Worm (Caenorhabditis elegans) whole organism, late embryonic: ENCODE results near the gene nas-28.

Experiments
- C08G9.2 ChIP-seq: sonication (generic microtip); optimal IDR thresholded peaks from 2 replicates; lab custom pipeline; 2016; ENCODE audit warnings: mild to moderate bottlenecking, missing genetic modification characterization, moderate library complexity, missing compliant biosample characterization
- C38D4.7 ChIP-seq: fragments of 200-800 bp; sonication (Bioruptor generic); optimal IDR thresholded peaks from 2 replicates; lab custom pipeline; 2018; ENCODE audit warnings: mild to moderate bottlenecking, missing genetic modification characterization, moderate library complexity, missing compliant biosample characterization
- ceh-18 ChIP-seq: sonication (generic microtip); optimal IDR thresholded peaks from 2 replicates; lab custom pipeline; 2016; ENCODE audit warnings: missing genetic modification characterization, missing compliant biosample characterization
- ceh-2 ChIP-seq: sonication (generic microtip); optimal IDR thresholded peaks from 2 replicates; lab custom pipeline; 2016; ENCODE audit warnings: missing genotype, missing genetic modification characterization, missing compliant biosample characterization
- ceh-30 ChIP-seq: fragments of 150-350 bp; optimal IDR thresholded peaks from 2 replicates; lab custom pipeline; 2014; ENCODE audit warnings: missing biosample characterization, missing genetic modification characterization
- ceh-31 ChIP-seq: sonication (generic microtip); optimal IDR thresholded peaks from 2 replicates; lab custom pipeline; 2016; ENCODE audit warnings: missing genetic modification characterization, missing compliant biosample characterization
- ceh-34 ChIP-seq: sonication (generic microtip); optimal IDR thresholded peaks from 2 replicates; lab custom pipeline; 2016; ENCODE audit warnings: mild to moderate bottlenecking, missing genetic modification characterization, missing compliant biosample characterization
- ceh-6 ChIP-seq: fragments of 200-800 bp; sonication (Bioruptor generic); optimal IDR thresholded peaks from 2 replicates; lab custom pipeline; 2018; ENCODE audit warnings: mild to moderate bottlenecking, missing genetic modification characterization, missing compliant biosample characterization
- dmd-4 ChIP-seq: sonication (generic microtip); optimal IDR thresholded peaks from 2 replicates; lab custom pipeline; 2016; ENCODE audit warnings: borderline replicate concordance, missing genetic modification characterization, missing compliant biosample characterization
- dve-1 ChIP-seq: sonication (generic microtip); optimal IDR thresholded peaks from 2 replicates; lab custom pipeline; 2017; ENCODE audit warnings: antibody characterized with exemption, mild to moderate bottlenecking, missing genetic modification characterization, missing compliant biosample characterization
- elt-2 ChIP-seq: sonication (generic microtip); optimal IDR thresholded peaks from 2 replicates; lab custom pipeline; 2016; ENCODE audit warnings: missing genetic modification reagents, missing genetic modification characterization, missing compliant biosample characterization
- elt-4 ChIP-seq: sonication (generic microtip); optimal IDR thresholded peaks from 2 replicates; lab custom pipeline; 2016; ENCODE audit warnings: missing genetic modification characterization, missing compliant biosample characterization
- ets-4 ChIP-seq: sonication (generic microtip); optimal IDR thresholded peaks from 2 replicates; lab custom pipeline; 2016; ENCODE audit warnings: missing genetic modification characterization, missing compliant biosample characterization
- eyg-1 ChIP-seq: sonication (generic microtip); optimal IDR thresholded peaks from 2 replicates; lab custom pipeline; 2016; ENCODE audit warnings: missing genotype, missing genetic modification characterization, missing compliant biosample characterization
- fax-1 ChIP-seq: sonication (generic microtip); optimal IDR thresholded peaks from 2 replicates; lab custom pipeline; 2016; ENCODE audit warnings: missing genotype, missing genetic modification characterization, missing compliant biosample characterization
- fkh-10 ChIP-seq: fragments of 150-350 bp; optimal IDR thresholded peaks from 2 replicates; lab custom pipeline; 2014; ENCODE audit warnings: missing biosample characterization, missing genetic modification reagents, missing genetic modification characterization
- fkh-6 ChIP-seq: sonication (generic microtip); optimal IDR thresholded peaks from 2 replicates; lab custom pipeline; 2016; ENCODE audit warnings: missing genetic modification characterization, missing compliant biosample characterization
- hlh-13 ChIP-seq: fragments of 200-800 bp; sonication (Bioruptor generic); optimal IDR thresholded peaks from 2 replicates; lab custom pipeline; 2018; ENCODE audit warnings: mild to moderate bottlenecking, missing genetic modification characterization, missing compliant biosample characterization
- hlh-15 ChIP-seq: sonication (generic microtip); optimal IDR thresholded peaks from 2 replicates; lab custom pipeline; 2016; ENCODE audit warnings: missing genetic modification characterization, missing compliant biosample characterization
- hlh-30 ChIP-seq: sonication (generic microtip); optimal IDR thresholded peaks from 2 replicates; lab custom pipeline; 2017; ENCODE audit warnings: antibody characterized with exemption, missing genetic modification characterization, missing compliant biosample characterization; ENCODE audit not compliant: insufficient read depth
- lin-11 ChIP-seq: fragments of 200-800 bp; sonication (Bioruptor generic); optimal IDR thresholded peaks from 2 replicates; lab custom pipeline; 2018; ENCODE audit warnings: mild to moderate bottlenecking, missing genetic modification characterization, missing compliant biosample characterization
- mec-3 ChIP-seq: sonication (generic microtip); optimal IDR thresholded peaks from 2 replicates; lab custom pipeline; 2016; ENCODE audit warnings: borderline replicate concordance, missing genetic modification characterization, missing compliant biosample characterization
- nfya-1 ChIP-seq: sonication (generic microtip); optimal IDR thresholded peaks from 2 replicates; lab custom pipeline; 2017; ENCODE audit warnings: missing genetic modification characterization, mild to moderate bottlenecking, missing compliant biosample characterization, antibody characterized with exemption, moderate library complexity
- nhr-11 ChIP-seq: fragments of 150-350 bp; optimal IDR thresholded peaks from 2 replicates; lab custom pipeline; 2014; ENCODE audit warnings: missing biosample characterization, missing genetic modification characterization
- npax-4 ChIP-seq: sonication (generic microtip); optimal IDR thresholded peaks from 2 replicates; lab custom pipeline; 2016; ENCODE audit warnings: missing genetic modification characterization, missing compliant biosample characterization
- odd-2 ChIP-seq: sonication (generic microtip); optimal IDR thresholded peaks from 2 replicates; lab custom pipeline; 2017; ENCODE audit warnings: antibody characterized with exemption, mild to moderate bottlenecking, missing genetic modification characterization, missing compliant biosample characterization
- pha-2 ChIP-seq: sonication (generic microtip); optimal IDR thresholded peaks from 2 replicates; lab custom pipeline; 2017; ENCODE audit warnings: mild to moderate bottlenecking, missing genetic modification characterization, missing compliant biosample characterization
- pha-4 ChIP-seq: fragments of 150-350 bp; optimal IDR thresholded peaks from 2 replicates; lab custom pipeline; 2018; ENCODE audit warnings: missing biosample characterization, missing genetic modification reagents, missing genetic modification characterization
- pqm-1 ChIP-seq: sonication (generic microtip); optimal IDR thresholded peaks from 2 replicates; lab custom pipeline; 2016; ENCODE audit warnings: missing genetic modification characterization, missing compliant biosample characterization
- ref-2 ChIP-seq: sonication (generic microtip); optimal IDR thresholded peaks from 2 replicates; lab custom pipeline; 2016; ENCODE audit warnings: missing genetic modification characterization, missing compliant biosample characterization
- rnt-1 ChIP-seq: sonication (generic microtip); optimal IDR thresholded peaks from 2 replicates; lab custom pipeline; 2016; ENCODE audit warnings: missing genetic modification characterization, missing compliant biosample characterization
- sdc-2 ChIP-seq: sonication (generic microtip); optimal IDR thresholded peaks from 2 replicates; lab custom pipeline; 2016; ENCODE audit warnings: missing genotype, missing genetic modification characterization, missing compliant biosample characterization
- syd-9 ChIP-seq: sonication (generic microtip); optimal IDR thresholded peaks from 2 replicates; lab custom pipeline; 2016; ENCODE audit warnings: mild to moderate bottlenecking, missing genetic modification characterization, moderate library complexity, missing compliant biosample characterization
- tbx-2 ChIP-seq: sonication (generic microtip); optimal IDR thresholded peaks from 2 replicates; lab custom pipeline; 2016; ENCODE audit warnings: missing genetic modification characterization, missing compliant biosample characterization
- unc-3 ChIP-seq, 2 experiments: fragments of 200-800 bp in 1 of 2; sonication (Bioruptor generic) in 1 of 2; sonication (generic microtip) in 1 of 2; conservative IDR thresholded peaks in 1 of 2; optimal IDR thresholded peaks in 1 of 2; 2 replicates each; pipeline versions ENCODE4 v1.3.6 to Lab custom; 2016 to 2022; ENCODE audit warnings: missing compliant biosample characterization in 2 of 2, missing genetic modification characterization in 2 of 2, missing genetic modification reagents in 1 of 2
- unc-42 ChIP-seq: sonication (generic microtip); optimal IDR thresholded peaks from 2 replicates; lab custom pipeline; 2016; ENCODE audit warnings: missing genotype, missing genetic modification characterization, missing compliant biosample characterization
- unc-55 ChIP-seq: sonication (generic microtip); optimal IDR thresholded peaks from 2 replicates; lab custom pipeline; 2017; ENCODE audit warnings: missing biosample characterization, missing genetic modification reagents, missing genetic modification characterization
- unc-86 ChIP-seq: sonication (generic microtip); optimal IDR thresholded peaks from 2 replicates; lab custom pipeline; 2016; ENCODE audit warnings: missing genetic modification characterization, missing compliant biosample characterization
- ztf-16 ChIP-seq: sonication (generic microtip); optimal IDR thresholded peaks from 2 replicates; lab custom pipeline; 2017; ENCODE audit warnings: missing genetic modification characterization, missing compliant biosample characterization

The nas-28 gene

DNA sequence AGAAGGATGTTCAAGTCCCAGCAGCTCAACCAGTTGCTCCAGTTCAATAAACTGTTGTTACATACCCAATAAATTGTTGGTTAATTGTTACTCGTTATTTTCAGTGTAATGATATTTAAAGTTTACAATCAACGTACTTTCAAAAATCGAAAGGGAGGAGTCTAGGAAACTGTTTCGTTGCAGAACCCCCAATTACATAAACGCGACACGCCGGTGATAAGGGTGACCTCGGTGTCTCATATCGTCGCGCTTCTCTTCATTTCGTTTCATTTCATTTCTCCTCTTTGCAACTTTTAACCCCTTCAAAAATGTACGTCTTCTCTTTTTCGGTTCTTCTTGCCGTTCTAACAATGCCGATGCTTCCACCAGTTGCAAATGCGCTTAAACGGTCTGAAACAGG, 24.9 kb upstream of the nas-28 start, which contains the start of gene C23G10.2:
Gene C23G10.2, plus strand, starts transcription at position 184 of the 400 bp plus-strand sequence.
- TF ChIP-seq dve-1 (tag; lab: Kevin White, UChicago) (no peak), fkh-10 (GFP tag; lab: Kevin White, UChicago) (no peak), ets-4 (tag; lab: Kevin White, UChicago) (no peak), pqm-1 (tag; lab: Kevin White, UChicago) (no peak), hlh-13 (GFP tag; lab: Kevin White, UChicago) (no peak), ceh-31 (tag; lab: Kevin White, UChicago) (no peak), unc-42 (tag; lab: Kevin White, UChicago) (no peak), hlh-15 (tag; lab: Kevin White, UChicago) (no peak), odd-2 (tag; lab: Kevin White, UChicago) (no peak), syd-9 (tag; lab: Kevin White, UChicago) (no peak), eyg-1 (tag; lab: Kevin White, UChicago) (no peak), unc-86 (tag; lab: Kevin White, UChicago) (no peak)

DNA sequence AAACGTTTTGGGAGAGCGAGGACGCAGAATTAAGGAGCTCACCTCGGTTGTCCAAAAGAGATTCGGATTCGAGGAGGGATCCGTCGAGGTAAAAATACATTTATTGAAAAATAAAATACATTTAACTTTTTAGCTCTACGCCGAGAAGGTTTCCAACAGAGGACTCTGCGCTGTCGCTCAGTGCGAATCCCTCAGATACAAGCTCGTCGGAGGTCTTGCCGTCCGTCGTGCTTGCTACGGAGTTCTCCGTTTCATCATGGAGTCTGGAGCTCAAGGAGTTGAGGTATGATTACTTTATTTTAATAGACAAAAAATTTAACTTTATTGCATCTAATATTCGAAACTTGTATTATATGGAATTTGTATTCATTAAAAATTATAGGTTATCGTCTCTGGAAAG, 24.0 kb upstream of the nas-28 start:
- TF ChIP-seq lin-11 (tag; lab: Kevin White, UChicago) = no peak
- no peak for TF ChIP-seq odd-2 (tag; lab: Kevin White, UChicago)
- TF ChIP-seq fax-1 (tag; lab: Kevin White, UChicago) = no peak
- TF ChIP-seq nhr-11 (tag; lab: Kevin White, UChicago) = no peak
- TF ChIP-seq ceh-2 = no peak
- no peak for TF ChIP-seq ceh-6
- no peak for TF ChIP-seq ceh-30 (tag; lab: Kevin White, UChicago)
- no peak for TF ChIP-seq sdc-2 (tag; lab: Kevin White, UChicago)
- no peak for TF ChIP-seq C08G9.2 (tag; lab: Kevin White, UChicago)

- TF ChIP-seq unc-55 = peak; percentile 16
- TF ChIP-seq unc-42 (tag; lab: Kevin White, UChicago) = peak; percentile 39
- peak; percentile 32 for TF ChIP-seq tbx-2 (tag; lab: Kevin White, UChicago)
- TF ChIP-seq npax-4 (tag; lab: Kevin White, UChicago) = no peak
- peak; percentile 82 for TF ChIP-seq nfya-1
- TF ChIP-seq rnt-1 (tag; lab: Kevin White, UChicago) = peak; percentile 63
- peak; percentile 2 for TF ChIP-seq elt-2 (tag; lab: Kevin White, UChicago)
- peak; percentile 78 for TF ChIP-seq ceh-31 (tag; lab: Kevin White, UChicago)
- peak; percentile 81 for TF ChIP-seq hlh-30 (tag; lab: Kevin White, UChicago)
- peak; percentile 33 for TF ChIP-seq ceh-18 (tag; lab: Kevin White, UChicago)
- TF ChIP-seq C38D4.7 (GFP tag; lab: Kevin White, UChicago) = no peak
- no peak for TF ChIP-seq eyg-1 (tag; lab: Kevin White, UChicago)
Measured at ce11 chrIII:6206161-6206853, 23.3 kb upstream of the nas-28 start, which contains the start of the genes sna-3 and rps-3. Gene sna-3, minus strand, starts transcription at chrIII:6206211. Gene rps-3, plus strand, starts transcription at chrIII:6206803.

DNA sequence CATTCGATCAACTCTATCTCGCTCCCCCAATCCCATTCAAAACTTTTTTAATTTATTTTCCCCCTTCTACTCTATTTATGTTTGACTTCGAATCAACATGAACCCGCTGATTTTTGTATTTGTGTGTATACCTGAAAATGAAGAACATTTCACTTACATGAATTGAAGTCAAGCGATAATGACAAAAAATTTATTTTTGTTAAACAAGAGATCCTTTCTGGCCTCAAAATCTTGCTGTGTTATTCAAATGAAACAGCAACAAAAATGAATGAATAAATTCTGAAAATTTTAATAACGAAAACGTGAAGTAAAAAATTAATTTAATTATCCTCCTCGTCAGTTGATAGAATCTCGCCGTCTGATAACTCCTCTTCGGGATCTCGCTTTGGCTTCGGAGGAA, 19.4 kb upstream of the nas-28 start:
- TF ChIP-seq ceh-18 (tag; lab: Kevin White, UChicago) (no peak), ztf-16 (tag; lab: Kevin White, UChicago) (no peak), elt-2 (tag; lab: Kevin White, UChicago) (no peak), ref-2 (tag; lab: Kevin White, UChicago) (no peak), fkh-6 (tag; lab: Kevin White, UChicago) (no peak), pha-4 (tag; lab: Kevin White, UChicago) (no peak), mec-3 (tag; lab: Kevin White, UChicago) (no peak), pha-2 (tag; lab: Kevin White, UChicago) (no peak), npax-4 (tag; lab: Kevin White, UChicago) (no peak), elt-4 (tag; lab: Kevin White, UChicago) (no peak), ceh-34 (tag; lab: Kevin White, UChicago) (no peak), ceh-2 (no peak), dmd-4 (tag; lab: Kevin White, UChicago) (no peak), rnt-1 (tag; lab: Kevin White, UChicago) (no peak), unc-3 (GFP tag; conservative IDR thresholded peaks at IDR 0.05; lab: Robert Waterston, UW) (no peak), unc-3 (tag; optimal IDR thresholded peaks at IDR 0.05; lab: Kevin White, UChicago) (no peak)
